Fruit fly (Drosophila melanogaster) whole organism, pupa: ENCODE data around the gene Cp16.

Experiments used
- CG10348 ChIP-seq: fragments of 200-800 bp; sonication (Bioruptor generic); IDR thresholded peaks from 2 replicates; pipeline ENCODE4 v1.3.6; 2022; ENCODE audit warnings: missing biosample characterization, missing genetic modification characterization
- CG12605 ChIP-seq: fragments of 200-800 bp; sonication (Bioruptor generic); IDR thresholded peaks from 2 replicates; pipeline ENCODE4 v1.3.6; 2022; ENCODE audit warnings: missing biosample characterization, missing genetic modification characterization
- CG13204 ChIP-seq: fragments of 200-800 bp; sonication (Bioruptor generic); optimal IDR thresholded peaks from 2 replicates; lab custom pipeline; 2018; ENCODE audit warnings: missing biosample characterization, mild to moderate bottlenecking, missing genetic modification characterization, moderate library complexity
- CG14655 ChIP-seq: fragments of 200-800 bp; sonication (Bioruptor generic); optimal IDR thresholded peaks from 3 replicates; lab custom pipeline; 2017; ENCODE audit warnings: mild to moderate bottlenecking, missing biosample characterization, missing genetic modification reagents, missing genetic modification characterization
- CG15710 ChIP-seq: fragments of 200-800 bp; sonication (Bioruptor generic); optimal IDR thresholded peaks from 2 replicates; lab custom pipeline; 2018; ENCODE audit warnings: missing biosample characterization, mild to moderate bottlenecking, missing genetic modification characterization, moderate library complexity
- CG17806 ChIP-seq: fragments of 200-800 bp; sonication (Bioruptor generic); optimal IDR thresholded peaks from 2 replicates; lab custom pipeline; 2018; ENCODE audit warnings: missing biosample characterization, mild to moderate bottlenecking, missing genetic modification characterization, moderate library complexity
- CG32121 ChIP-seq: fragments of 200-800 bp; sonication (Bioruptor generic); IDR thresholded peaks from 2 replicates; pipeline ENCODE4 v1.3.6; 2022; ENCODE audit warnings: missing biosample characterization, missing genetic modification characterization
- CG34367 ChIP-seq: fragments of 200-800 bp; sonication (Bioruptor generic); optimal IDR thresholded peaks from 2 replicates; lab custom pipeline; 2018; ENCODE audit warnings: missing biosample characterization, mild to moderate bottlenecking, missing genetic modification characterization
- CG4496 ChIP-seq: fragments of 200-800 bp; sonication (Bioruptor generic); IDR thresholded peaks from 3 replicates; pipeline ENCODE4 v1.3.6; 2022; ENCODE audit warnings: missing biosample characterization, missing genetic modification characterization
- CG8159 ChIP-seq: fragments of 200-800 bp; sonication (Bioruptor generic); optimal IDR thresholded peaks from 3 replicates; lab custom pipeline; 2018; ENCODE audit warnings: missing biosample characterization, mild to moderate bottlenecking, missing genetic modification characterization, moderate library complexity
- CG8301 ChIP-seq: fragments of 200-800 bp; sonication (Bioruptor generic); optimal IDR thresholded peaks from 2 replicates; lab custom pipeline; 2018; ENCODE audit warnings: missing biosample characterization, mild to moderate bottlenecking, missing genetic modification characterization
- CG9948 ChIP-seq: fragments of 200-800 bp; sonication (Bioruptor generic); optimal IDR thresholded peaks from 2 replicates; lab custom pipeline; 2018; ENCODE audit warnings: missing biosample characterization, mild to moderate bottlenecking, missing genetic modification characterization, moderate library complexity
- D1 ChIP-seq: fragments of 200-800 bp; sonication (Bioruptor generic); optimal IDR thresholded peaks from 2 replicates; lab custom pipeline; 2018; ENCODE audit warnings: missing biosample characterization, mild to moderate bottlenecking, missing genetic modification characterization, moderate library complexity
- EcR ChIP-seq: fragments of 200-800 bp; sonication (Bioruptor generic); optimal IDR thresholded peaks from 3 replicates; lab custom pipeline; 2019; ENCODE audit warnings: missing biosample characterization, missing genetic modification characterization, mild to moderate bottlenecking, moderate library complexity, missing genetic modification reagents
- Ets98B ChIP-seq: fragments of 200-800 bp; sonication (Bioruptor generic); IDR thresholded peaks from 2 replicates; pipeline ENCODE4 v1.3.6; 2022; ENCODE audit warnings: missing biosample characterization, missing genetic modification characterization
- Pif1A ChIP-seq: fragments of 200-800 bp; sonication (Bioruptor generic); optimal IDR thresholded peaks from 3 replicates; lab custom pipeline; 2016; ENCODE audit warnings: missing biosample characterization, missing genetic modification characterization
- Pif1B ChIP-seq: fragments of 200-800 bp; sonication (Bioruptor generic); optimal IDR thresholded peaks from 3 replicates; lab custom pipeline; 2016; ENCODE audit warnings: missing biosample characterization, missing genetic modification characterization
- Snoo ChIP-seq: fragments of 200-800 bp; sonication (Bioruptor generic); optimal IDR thresholded peaks from 3 replicates; lab custom pipeline; 2017; ENCODE audit warnings: missing biosample characterization, mild to moderate bottlenecking, missing genetic modification characterization, inconsistent platforms
- fd96Ca ChIP-seq: fragments of 200-800 bp; sonication (Bioruptor generic); IDR thresholded peaks from 3 replicates; pipeline ENCODE4 v1.3.6; 2022; ENCODE audit warnings: missing biosample characterization, missing genetic modification characterization
- gl ChIP-seq: fragments of 200-800 bp; sonication (Bioruptor generic); optimal IDR thresholded peaks from 2 replicates; lab custom pipeline; 2018; ENCODE audit warnings: missing biosample characterization, mild to moderate bottlenecking, missing genetic modification characterization
- rn ChIP-seq: fragments of 200-800 bp; sonication (Bioruptor generic); IDR thresholded peaks from 2 replicates; pipeline ENCODE4 v1.3.6; 2022; ENCODE audit warnings: missing biosample characterization, missing genetic modification characterization

The Cp16 gene

dm6 chr3L:8689675-8690074 lies 42.1 kb upstream of the Cp16 start:
- no peak for TF ChIP-seq CG34367
- no peak for TF ChIP-seq D1 (tag; lab: Kevin White, UChicago)
- no peak for TF ChIP-seq CG14655
- no peak for TF ChIP-seq Pif1A
- no peak for TF ChIP-seq gl (tag; lab: Kevin White, UChicago)
- TF ChIP-seq CG13204 (GFP tag; lab: Kevin White, UChicago) = no peak
- TF ChIP-seq Snoo (tag; lab: Kevin White, UChicago) = no peak
- TF ChIP-seq CG32121 (GFP tag; lab: Robert Waterston, UW) = no peak
- TF ChIP-seq CG12605 = no peak
- TF ChIP-seq CG17806 (tag; lab: Kevin White, UChicago) = no peak
- TF ChIP-seq CG10348 (GFP tag; lab: Robert Waterston, UW) = no peak

dm6 chr3L:8690630-8691029 lies 41.1 kb upstream of the Cp16 start:
- TF ChIP-seq CG13204 (GFP tag; lab: Kevin White, UChicago) = no peak
- TF ChIP-seq rn (GFP tag; lab: Robert Waterston, UW) = no peak
- no peak for TF ChIP-seq CG9948 (tag; lab: Kevin White, UChicago)
- no peak for TF ChIP-seq CG15710
- TF ChIP-seq CG8159 (tag; lab: Kevin White, UChicago) = no peak
- no peak for TF ChIP-seq CG8301 (tag; lab: Kevin White, UChicago)
- no peak for TF ChIP-seq Ets98B (GFP tag; lab: Robert Waterston, UW)
- no peak for TF ChIP-seq CG14655
- no peak for TF ChIP-seq gl (tag; lab: Kevin White, UChicago)
- no peak for TF ChIP-seq D1 (tag; lab: Kevin White, UChicago)
- no peak for TF ChIP-seq CG4496 (GFP tag; lab: Robert Waterston, UW)
- TF ChIP-seq CG17806 (tag; lab: Kevin White, UChicago) = no peak
- no peak for TF ChIP-seq CG10348 (GFP tag; lab: Robert Waterston, UW)

dm6 chr3L:8691891-8692874 lies 39.6 kb upstream of the Cp16 start:
- TF ChIP-seq Ets98B (GFP tag; lab: Robert Waterston, UW) = peak; percentile 48
- TF ChIP-seq CG9948 (tag; lab: Kevin White, UChicago) = peak; percentile 35
- TF ChIP-seq CG8301 (tag; lab: Kevin White, UChicago) = peak; percentile 11
- TF ChIP-seq CG34367 = peak; percentile 8
- no peak for TF ChIP-seq CG32121 (GFP tag; lab: Robert Waterston, UW)
- TF ChIP-seq Pif1A = peak; percentile 11
- 0 out of 2 replicates have a peak, but pooled peaks have one; percentile 11 for TF ChIP-seq rn (GFP tag; lab: Robert Waterston, UW)
- TF ChIP-seq CG15710 = peak; percentile 50
- peak; percentile 64 for TF ChIP-seq CG13204 (GFP tag; lab: Kevin White, UChicago)
- peak; percentile 48 for TF ChIP-seq Snoo (tag; lab: Kevin White, UChicago)
- TF ChIP-seq CG12605 = peak; percentile 46
- peak; percentile 81 for TF ChIP-seq gl (tag; lab: Kevin White, UChicago)
- TF ChIP-seq D1 (tag; lab: Kevin White, UChicago) = peak; percentile 26
- TF ChIP-seq CG14655 = peak; percentile 56
- peak; percentile 57; the same call in 1 of the 3 replicates for TF ChIP-seq fd96Ca (GFP tag; lab: Robert Waterston, UW)
- TF ChIP-seq Pif1B = no peak
- peak; percentile 59 for TF ChIP-seq CG8159 (tag; lab: Kevin White, UChicago)
- peak; percentile 66 for TF ChIP-seq CG4496 (GFP tag; lab: Robert Waterston, UW)
- peak; percentile 9 for TF ChIP-seq CG17806 (tag; lab: Kevin White, UChicago)
- no peak for TF ChIP-seq CG10348 (GFP tag; lab: Robert Waterston, UW)
- TF ChIP-seq EcR = peak; percentile 75

dm6 chr3L:8693558-8694502 lies 37.9 kb upstream of the Cp16 start:
- TF ChIP-seq CG32121 (GFP tag; lab: Robert Waterston, UW) (peak; percentile 62; the same call in 1 of the 2 replicates), CG12605 (peak; percentile 74), Ets98B (GFP tag; lab: Robert Waterston, UW) (peak; percentile 76), CG34367 (no peak), D1 (tag; lab: Kevin White, UChicago) (no peak), Snoo (tag; lab: Kevin White, UChicago) (no peak), CG8159 (tag; lab: Kevin White, UChicago) (no peak), CG10348 (GFP tag; lab: Robert Waterston, UW) (no peak), CG15710 (no peak), CG14655 (peak; percentile 47), CG17806 (tag; lab: Kevin White, UChicago) (no peak), CG13204 (GFP tag; lab: Kevin White, UChicago) (no peak), CG4496 (GFP tag; lab: Robert Waterston, UW) (peak; percentile 69; the same call in 2 of the 3 replicates), EcR (no peak), rn (GFP tag; lab: Robert Waterston, UW) (0 out of 2 replicates have a peak, but pooled peaks have one; percentile 24), Pif1B (no peak), Pif1A (no peak), gl (tag; lab: Kevin White, UChicago) (no peak), CG8301 (tag; lab: Kevin White, UChicago) (peak; percentile 36), fd96Ca (GFP tag; lab: Robert Waterston, UW) (peak; percentile 64; the same call in 2 of the 3 replicates), CG9948 (tag; lab: Kevin White, UChicago) (no peak)
- TF ChIP-seq, all 21 proteins: peak for 8
